Worm (Caenorhabditis elegans) whole organism, late embryonic: ENCODE measurements around the gene pks-1.

ENCODE experiments used
- F13H6.1 ChIP-seq: sonication (generic microtip); optimal IDR thresholded peaks from 2 replicates; lab custom pipeline; 2016; ENCODE audit warnings: missing genetic modification characterization, missing compliant biosample characterization
- K02D7.2 ChIP-seq: sonication (generic microtip); optimal IDR thresholded peaks from 2 replicates; lab custom pipeline; 2017; ENCODE audit warnings: mild to moderate bottlenecking, missing genetic modification characterization, missing compliant biosample characterization
- ceh-22 ChIP-seq: sonication (generic microtip); optimal IDR thresholded peaks from 2 replicates; lab custom pipeline; 2017; ENCODE audit warnings: missing biosample characterization, missing genetic modification characterization
- ceh-24 ChIP-seq: sonication (generic microtip); optimal IDR thresholded peaks from 2 replicates; lab custom pipeline; 2016; ENCODE audit warnings: mild to moderate bottlenecking, missing genetic modification characterization, missing compliant biosample characterization
- dmd-4 ChIP-seq: sonication (generic microtip); optimal IDR thresholded peaks from 2 replicates; lab custom pipeline; 2016; ENCODE audit warnings: borderline replicate concordance, missing genetic modification characterization, missing compliant biosample characterization
- elt-2 ChIP-seq: sonication (generic microtip); optimal IDR thresholded peaks from 2 replicates; lab custom pipeline; 2016; ENCODE audit warnings: missing genetic modification reagents, missing genetic modification characterization, missing compliant biosample characterization
- elt-4 ChIP-seq: sonication (generic microtip); optimal IDR thresholded peaks from 2 replicates; lab custom pipeline; 2016; ENCODE audit warnings: missing genetic modification characterization, missing compliant biosample characterization
- ets-4 ChIP-seq: sonication (generic microtip); optimal IDR thresholded peaks from 2 replicates; lab custom pipeline; 2016; ENCODE audit warnings: missing genetic modification characterization, missing compliant biosample characterization
- fkh-10 ChIP-seq: fragments of 150-350 bp; optimal IDR thresholded peaks from 2 replicates; lab custom pipeline; 2014; ENCODE audit warnings: missing biosample characterization, missing genetic modification reagents, missing genetic modification characterization
- hlh-13 ChIP-seq: fragments of 200-800 bp; sonication (Bioruptor generic); optimal IDR thresholded peaks from 2 replicates; lab custom pipeline; 2018; ENCODE audit warnings: mild to moderate bottlenecking, missing genetic modification characterization, missing compliant biosample characterization
- hlh-6 ChIP-seq: sonication (generic microtip); optimal IDR thresholded peaks from 2 replicates; lab custom pipeline; 2016; ENCODE audit warnings: missing genotype, missing genetic modification characterization, missing compliant biosample characterization
- lim-6 ChIP-seq: sonication (generic microtip); optimal IDR thresholded peaks from 2 replicates; lab custom pipeline; 2016; ENCODE audit warnings: missing genetic modification characterization, missing compliant biosample characterization
- npax-4 ChIP-seq: sonication (generic microtip); optimal IDR thresholded peaks from 2 replicates; lab custom pipeline; 2016; ENCODE audit warnings: missing genetic modification characterization, missing compliant biosample characterization
- pax-1 ChIP-seq: fragments of 150-350 bp; optimal IDR thresholded peaks from 2 replicates; lab custom pipeline; 2014; ENCODE audit warnings: missing biosample characterization, missing genetic modification characterization
- pha-2 ChIP-seq: sonication (generic microtip); optimal IDR thresholded peaks from 2 replicates; lab custom pipeline; 2017; ENCODE audit warnings: mild to moderate bottlenecking, missing genetic modification characterization, missing compliant biosample characterization
- pqm-1 ChIP-seq: sonication (generic microtip); optimal IDR thresholded peaks from 2 replicates; lab custom pipeline; 2016; ENCODE audit warnings: missing genetic modification characterization, missing compliant biosample characterization
- ref-2 ChIP-seq: sonication (generic microtip); optimal IDR thresholded peaks from 2 replicates; lab custom pipeline; 2016; ENCODE audit warnings: missing genetic modification characterization, missing compliant biosample characterization
- sox-2 ChIP-seq: fragments of 200-800 bp; sonication (Bioruptor generic); IDR thresholded peaks from 2 replicates; pipeline ENCODE4 v1.3.6; 2022; ENCODE audit warnings: missing genetic modification reagents, missing genetic modification characterization, missing compliant biosample characterization
- unc-3 ChIP-seq, 2 experiments: fragments of 200-800 bp in 1 of 2; sonication (Bioruptor generic) in 1 of 2; sonication (generic microtip) in 1 of 2; conservative IDR thresholded peaks in 1 of 2; optimal IDR thresholded peaks in 1 of 2; 2 replicates each; pipeline versions ENCODE4 v1.3.6 to Lab custom; 2016 to 2022; ENCODE audit warnings: missing compliant biosample characterization in 2 of 2, missing genetic modification characterization in 2 of 2, missing genetic modification reagents in 1 of 2

Gene pks-1

ce11 chrX:5488867-5489266, 75.3 kb downstream of the pks-1 start:
- TF ChIP-seq pax-1 (tag; lab: Kevin White, UChicago) (no peak), ets-4 (tag; lab: Kevin White, UChicago) (no peak), npax-4 (tag; lab: Kevin White, UChicago) (no peak)
- TF ChIP-seq, all 69 proteins: peak for 0

DNA sequence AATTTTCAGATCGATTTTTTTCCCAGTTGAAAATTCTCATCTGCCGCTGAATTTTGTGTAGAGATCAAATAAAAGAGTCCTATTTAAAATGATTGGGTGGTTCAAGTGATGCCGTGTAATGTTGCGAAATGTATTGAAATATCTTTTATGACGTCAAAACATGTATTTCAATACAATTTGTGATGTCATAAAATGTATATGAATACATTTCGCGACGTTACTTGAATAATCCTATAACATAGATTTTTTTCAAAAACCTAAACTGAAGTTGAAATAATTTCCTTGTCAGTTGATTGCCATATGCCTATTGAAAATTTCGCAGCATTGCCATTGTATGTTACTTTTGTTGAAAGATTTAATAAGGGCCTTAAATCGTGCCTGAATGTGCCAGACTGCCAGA, 75.9 kb downstream of the pks-1 start, which contains the start of gene F55D1.1:
F55D1.1 (plus strand) TSS at position 301 of the 400 bp plus-strand sequence.
- TF ChIP-seq pha-2 (tag; lab: Kevin White, UChicago) (no peak), hlh-13 (GFP tag; lab: Kevin White, UChicago) (no peak), F13H6.1 (tag; lab: Kevin White, UChicago) (no peak), ref-2 (tag; lab: Kevin White, UChicago) (no peak), pqm-1 (tag; lab: Kevin White, UChicago) (no peak), lim-6 (no peak), ceh-22 (tag; lab: Kevin White, UChicago) (no peak), fkh-10 (no peak), ceh-24 (no peak), elt-2 (no peak), sox-2 (GFP tag; lab: Robert Waterston, UW) (no peak), K02D7.2 (tag; lab: Kevin White, UChicago) (no peak), elt-4 (tag; lab: Kevin White, UChicago) (no peak), hlh-6 (tag; lab: Kevin White, UChicago) (no peak), unc-3 (GFP tag; conservative IDR thresholded peaks at IDR 0.05; lab: Robert Waterston, UW) (no peak), unc-3 (tag; optimal IDR thresholded peaks at IDR 0.05; lab: Kevin White, UChicago) (no peak), dmd-4 (tag; lab: Kevin White, UChicago) (no peak)
